Worm (Caenorhabditis elegans) whole organism, L2 larva: ENCODE data around the gene nspc-13.
A peak's percentile ranks its signal among the peaks of the same experiment; 100 is the strongest.

Source experiments
- C34F6.9 ChIP-seq: fragments of 150-350 bp; optimal IDR thresholded peaks from 2 replicates; lab custom pipeline; 2014; ENCODE audit warnings: missing biosample characterization, missing genetic modification characterization
- F13H6.1 ChIP-seq: sonication (generic microtip); optimal IDR thresholded peaks from 2 replicates; lab custom pipeline; 2016; ENCODE audit warnings: missing genetic modification characterization, missing compliant biosample characterization
- Y55F3AM.14 ChIP-seq: fragments of 200-800 bp; sonication (Bioruptor generic); optimal IDR thresholded peaks from 2 replicates; lab custom pipeline; 2018; ENCODE audit warnings: mild to moderate bottlenecking, missing genetic modification characterization, missing compliant biosample characterization
- ZK546.5 ChIP-seq: sonication (generic microtip); optimal IDR thresholded peaks from 2 replicates; lab custom pipeline; 2017; ENCODE audit warnings: missing biosample characterization, missing genetic modification characterization
- alr-1 ChIP-seq: fragments of 150-350 bp; optimal IDR thresholded peaks from 2 replicates; lab custom pipeline; 2014; ENCODE audit warnings: missing biosample characterization, missing genetic modification characterization
- blmp-1 ChIP-seq: sonication (generic microtip); optimal IDR thresholded peaks from 2 replicates; lab custom pipeline; 2017; ENCODE audit warnings: missing genetic modification characterization, mild to moderate bottlenecking, missing compliant biosample characterization, antibody characterized with exemption, moderate library complexity; ENCODE audit not compliant: insufficient read depth
- ceh-16 ChIP-seq: fragments of 150-350 bp; optimal IDR thresholded peaks from 2 replicates; lab custom pipeline; 2014; ENCODE audit warnings: missing biosample characterization, missing genetic modification characterization
- ceh-82 ChIP-seq: fragments of 150-350 bp; optimal IDR thresholded peaks from 2 replicates; lab custom pipeline; 2014; ENCODE audit warnings: missing biosample characterization, missing genetic modification characterization
- crh-2 ChIP-seq: sonication (generic microtip); optimal IDR thresholded peaks from 2 replicates; lab custom pipeline; 2017; ENCODE audit warnings: missing biosample characterization, missing genetic modification characterization
- dmd-4 ChIP-seq: sonication (generic microtip); optimal IDR thresholded peaks from 2 replicates; lab custom pipeline; 2017; ENCODE audit warnings: missing biosample characterization, missing genetic modification characterization
- egl-27 ChIP-seq: sonication (generic microtip); optimal IDR thresholded peaks from 3 replicates; lab custom pipeline; 2017; ENCODE audit warnings: missing biosample characterization, missing genetic modification reagents, missing genetic modification characterization
- elt-1 ChIP-seq: fragments of 150-350 bp; optimal IDR thresholded peaks from 2 replicates; lab custom pipeline; 2014; ENCODE audit warnings: missing biosample characterization, missing genetic modification characterization
- elt-3 ChIP-seq: sonication (generic microtip); optimal IDR thresholded peaks from 2 replicates; lab custom pipeline; 2017; ENCODE audit warnings: missing biosample characterization, missing genetic modification characterization
- lin-11 ChIP-seq: fragments of 150-350 bp; sonication (generic microtip); optimal IDR thresholded peaks from 2 replicates; lab custom pipeline; 2014; ENCODE audit warnings: missing biosample characterization, missing genetic modification characterization, inconsistent platforms, mixed read lengths
- lin-39 ChIP-seq: fragments of 150-350 bp; optimal IDR thresholded peaks from 2 replicates; lab custom pipeline; 2014; ENCODE audit warnings: missing biosample characterization, missing genetic modification reagents, missing genetic modification characterization
- lsy-2 ChIP-seq, 2 experiments: fragments of 150-350 bp in 1 of 2; sonication (generic microtip) in 1 of 2; optimal IDR thresholded peaks; 2 replicates each; lab custom pipeline; 2014 to 2017; ENCODE audit warnings: missing biosample characterization in 2 of 2, missing genetic modification characterization in 2 of 2
- mab-5 ChIP-seq: fragments of 150-350 bp; optimal IDR thresholded peaks from 2 replicates; lab custom pipeline; 2014; ENCODE audit warnings: missing biosample characterization, missing genetic modification characterization
- mdl-1 ChIP-seq, 2 experiments: fragments of 150-350 bp in 1 of 2; sonication (generic microtip) in 1 of 2; optimal IDR thresholded peaks; 2 replicates each; lab custom pipeline; 2017; ENCODE audit warnings: missing biosample characterization in 2 of 2, missing genetic modification characterization in 2 of 2
- nhr-10 ChIP-seq: sonication (generic microtip); optimal IDR thresholded peaks from 2 replicates; lab custom pipeline; 2017; ENCODE audit warnings: missing biosample characterization, missing genetic modification characterization
- nhr-21 ChIP-seq: fragments of 150-350 bp; optimal IDR thresholded peaks from 2 replicates; lab custom pipeline; 2014; ENCODE audit warnings: missing biosample characterization, missing genetic modification characterization
- nhr-23 ChIP-seq: fragments of 150-350 bp; optimal IDR thresholded peaks from 2 replicates; lab custom pipeline; 2014; ENCODE audit warnings: missing biosample characterization, missing genetic modification reagents, missing genetic modification characterization
- nhr-237 ChIP-seq: fragments of 150-350 bp; optimal IDR thresholded peaks from 2 replicates; lab custom pipeline; 2014; ENCODE audit warnings: missing biosample characterization, missing genetic modification characterization
- nhr-25 ChIP-seq: fragments of 150-350 bp; sonication (generic microtip); optimal IDR thresholded peaks from 3 replicates; lab custom pipeline; 2014; ENCODE audit warnings: missing biosample characterization, missing genetic modification characterization
- sem-4 ChIP-seq: fragments of 150-350 bp; optimal IDR thresholded peaks from 2 replicates; lab custom pipeline; 2014; ENCODE audit warnings: missing biosample characterization, missing genetic modification reagents, missing genetic modification characterization
- skn-1 ChIP-seq: sonication (generic microtip); optimal IDR thresholded peaks from 2 replicates; lab custom pipeline; 2017; ENCODE audit warnings: missing biosample characterization, missing genetic modification characterization
- unc-55 ChIP-seq: fragments of 150-350 bp; sonication (generic microtip); optimal IDR thresholded peaks from 3 replicates; lab custom pipeline; 2014; ENCODE audit warnings: missing biosample characterization, missing genetic modification reagents, missing genetic modification characterization
- unc-62 ChIP-seq: fragments of 150-350 bp; optimal IDR thresholded peaks from 2 replicates; lab custom pipeline; 2014; ENCODE audit warnings: missing biosample characterization, missing genetic modification reagents, missing genetic modification characterization
- zag-1 ChIP-seq: fragments of 150-350 bp; optimal IDR thresholded peaks from 2 replicates; lab custom pipeline; 2014; ENCODE audit warnings: missing biosample characterization, missing genetic modification characterization
- ztf-1 ChIP-seq: fragments of 200-800 bp; sonication (Bioruptor generic); conservative IDR thresholded peaks from 2 replicates; pipeline ENCODE4 v1.3.6; 2022; ENCODE audit warnings: missing genetic modification characterization, missing compliant biosample characterization
- ztf-11 ChIP-seq: sonication (generic microtip); optimal IDR thresholded peaks from 2 replicates; lab custom pipeline; 2017; ENCODE audit warnings: missing biosample characterization, missing genetic modification characterization
- ztf-4 ChIP-seq: fragments of 150-350 bp; optimal IDR thresholded peaks from 2 replicates; lab custom pipeline; 2014; ENCODE audit warnings: missing biosample characterization, missing genetic modification characterization

Gene nspc-13

ce11 chrX:12393786-12394308, 36.6 kb downstream of the nspc-13 start, which contains the start of gene F17E5.2 (continued):
- TF ChIP-seq ztf-1 (GFP tag; lab: Robert Waterston, UW) (no peak), mdl-1 (tag; optimal IDR thresholded peaks at IDR 0.05; lab: Kevin White, UChicago) (peak; percentile 25 to 80), nhr-10 (peak; percentile 56), nhr-21 (tag; lab: Kevin White, UChicago) (peak; percentile 93), elt-3 (tag; lab: Kevin White, UChicago) (no peak), crh-2 (tag; lab: Kevin White, UChicago) (peak; percentile 96), lsy-2 (tag; optimal IDR thresholded peaks at IDR 0.05; lab: Kevin White, UChicago) (peak; percentile 83 to 93), nhr-237 (no peak), unc-62 (GFP tag; lab: Kevin White, UChicago) (peak; percentile 40), ztf-11 (tag; lab: Kevin White, UChicago) (no peak), skn-1 (tag; lab: Kevin White, UChicago) (peak; percentile 42), dmd-4 (no peak)

ce11 chrX:12404729-12405128, 47.5 kb downstream of the nspc-13 start:
- peak; percentile 18 for TF ChIP-seq C34F6.9 (tag; lab: Kevin White, UChicago)
- peak; percentile 67 for TF ChIP-seq mab-5 (tag; lab: Kevin White, UChicago)
- TF ChIP-seq F13H6.1 (tag; lab: Kevin White, UChicago) = no peak
- TF ChIP-seq egl-27 (tag; lab: Kevin White, UChicago) = no peak
- TF ChIP-seq lsy-2 (tag; optimal IDR thresholded peaks at IDR 0.05; lab: Kevin White, UChicago) = peak in 1 of 2 experiments; percentile 9
- no peak for TF ChIP-seq nhr-25 (tag; lab: Kevin White, UChicago)
- no peak for TF ChIP-seq unc-55 (GFP tag; lab: Kevin White, UChicago)
- TF ChIP-seq Y55F3AM.14 (GFP tag; lab: Kevin White, UChicago) = peak; percentile 27
- no peak for TF ChIP-seq sem-4 (tag; lab: Kevin White, UChicago)
- peak; percentile 39 for TF ChIP-seq zag-1 (tag; lab: Kevin White, UChicago)
- no peak for TF ChIP-seq ceh-16 (tag; lab: Kevin White, UChicago)

ce11 chrX:12406037-12406436, 48.8 kb downstream of the nspc-13 start:
- TF ChIP-seq ceh-82 (tag; lab: Kevin White, UChicago) (no peak), lin-11 (tag; lab: Kevin White, UChicago) (no peak), nhr-23 (tag; lab: Kevin White, UChicago) (no peak), unc-62 (GFP tag; lab: Kevin White, UChicago) (no peak), zag-1 (tag; lab: Kevin White, UChicago) (no peak), nhr-21 (tag; lab: Kevin White, UChicago) (no peak), ztf-4 (tag; lab: Kevin White, UChicago) (no peak), crh-2 (tag; lab: Kevin White, UChicago) (no peak), sem-4 (tag; lab: Kevin White, UChicago) (no peak), blmp-1 (no peak)

- TF ChIP-seq alr-1 (tag; lab: Kevin White, UChicago) (no peak), nhr-21 (tag; lab: Kevin White, UChicago) (no peak), elt-1 (tag; lab: Kevin White, UChicago) (no peak), egl-27 (tag; lab: Kevin White, UChicago) (no peak), nhr-23 (tag; lab: Kevin White, UChicago) (no peak), unc-62 (GFP tag; lab: Kevin White, UChicago) (no peak), lin-11 (tag; lab: Kevin White, UChicago) (no peak), skn-1 (tag; lab: Kevin White, UChicago) (no peak), ZK546.5 (no peak), dmd-4 (no peak), F13H6.1 (tag; lab: Kevin White, UChicago) (no peak), lin-39 (tag; lab: Kevin White, UChicago) (no peak)
These were observed 49.4 kb downstream of the nspc-13 start for ce11 chrX:12406592-12406991.

ce11 chrX:12407297-12407696, 50.1 kb downstream of the nspc-13 start:
- TF ChIP-seq elt-1 (tag; lab: Kevin White, UChicago) (no peak), unc-62 (GFP tag; lab: Kevin White, UChicago) (no peak), F13H6.1 (tag; lab: Kevin White, UChicago) (peak; percentile 41)
